Worm (Caenorhabditis elegans) whole organism, L3 larva: ENCODE results near the gene nhr-290.

Experiments used
- elt-2 ChIP-seq: sonication (generic microtip); optimal IDR thresholded peaks from 2 replicates; lab custom pipeline; 2016; ENCODE audit warnings: missing genetic modification reagents, mild to moderate bottlenecking, missing genetic modification characterization, missing compliant biosample characterization
- fkh-10 ChIP-seq: sonication (generic microtip); optimal IDR thresholded peaks from 2 replicates; lab custom pipeline; 2017; ENCODE audit warnings: missing biosample characterization, missing genetic modification reagents, missing genetic modification characterization
- nhr-77 ChIP-seq: fragments of 150-350 bp; optimal IDR thresholded peaks from 2 replicates; lab custom pipeline; 2014; ENCODE audit warnings: missing biosample characterization, missing genetic modification characterization
- snpc-4 ChIP-seq: fragments of 150-350 bp; optimal IDR thresholded peaks from 2 replicates; lab custom pipeline; 2014; ENCODE audit warnings: missing biosample characterization, missing genetic modification characterization
- tbx-2 ChIP-seq: sonication (generic microtip); optimal IDR thresholded peaks from 2 replicates; lab custom pipeline; 2016; ENCODE audit warnings: mild to moderate bottlenecking, missing genetic modification characterization, missing compliant biosample characterization

DNA sequence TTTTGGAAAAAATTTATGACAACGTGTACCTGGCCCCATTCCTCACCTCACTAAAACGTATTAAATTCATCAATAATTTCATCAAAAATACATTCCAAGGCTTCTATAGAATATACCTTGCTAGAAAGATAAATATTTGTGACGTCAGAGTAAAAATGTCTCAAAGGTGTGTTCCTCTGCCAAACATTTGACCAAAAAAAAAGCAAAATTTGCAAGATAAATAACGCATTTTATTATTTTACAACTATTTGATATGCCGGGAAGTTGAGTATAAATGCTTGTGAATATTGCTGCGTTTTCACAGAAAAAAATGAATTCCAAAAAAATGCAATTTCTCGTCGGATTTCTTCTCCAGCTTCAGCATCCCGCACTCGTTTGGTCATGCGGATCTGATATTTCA lies 6.6 kb downstream of the nhr-290 start, which contains the start of gene C29G2.3:
- TF ChIP-seq nhr-77 (tag; lab: Kevin White, UChicago), result no peak
- no peak for TF ChIP-seq fkh-10 (GFP tag; lab: Kevin White, UChicago)
- TF ChIP-seq elt-2 (tag; lab: Kevin White, UChicago), result no peak
- TF ChIP-seq snpc-4, result no peak
- no peak for TF ChIP-seq tbx-2
